Fruit fly (Drosophila melanogaster) whole organism, embryonic: ENCODE data around the gene CG46440.
A peak's percentile ranks its signal among the peaks of the same experiment; 100 is the strongest.

Experiments
- ATbp ChIP-seq: fragments of 200-800 bp; sonication (Bioruptor generic); optimal IDR thresholded peaks from 2 replicates; lab custom pipeline; 2017; ENCODE audit warnings: missing biosample characterization, mild to moderate bottlenecking, missing genetic modification characterization, missing genetic modification reagents
- Blimp-1 ChIP-seq: fragments of 200-800 bp; sonication (Bioruptor generic); optimal IDR thresholded peaks from 3 replicates; lab custom pipeline; 2018; ENCODE audit warnings: missing biosample characterization, missing genetic modification characterization, mild to moderate bottlenecking, moderate library complexity, missing genetic modification reagents
- CG11398 ChIP-seq: fragments of 200-800 bp; sonication (Bioruptor generic); optimal IDR thresholded peaks from 2 replicates; lab custom pipeline; 2016; ENCODE audit warnings: missing biosample characterization, missing genetic modification characterization
- CG12769 ChIP-seq: fragments of 200-800 bp; sonication (Bioruptor generic); optimal IDR thresholded peaks from 2 replicates; lab custom pipeline; 2019; ENCODE audit warnings: missing biosample characterization, mild to moderate bottlenecking, missing genetic modification characterization, moderate library complexity
- CG13424 ChIP-seq: fragments of 200-800 bp; sonication (Bioruptor generic); optimal IDR thresholded peaks from 2 replicates; lab custom pipeline; 2019; ENCODE audit warnings: missing biosample characterization, mild to moderate bottlenecking, missing genetic modification characterization, moderate library complexity
- CG15479 ChIP-seq: fragments of 200-800 bp; sonication (Bioruptor generic); optimal IDR thresholded peaks from 3 replicates; lab custom pipeline; 2019; ENCODE audit warnings: missing biosample characterization, mild to moderate bottlenecking, missing genetic modification characterization, moderate library complexity
- CG1647 ChIP-seq: fragments of 200-800 bp; sonication (Bioruptor generic); optimal IDR thresholded peaks from 3 replicates; lab custom pipeline; 2016; ENCODE audit warnings: missing biosample characterization, missing genetic modification characterization
- CG16779 ChIP-seq: fragments of 200-800 bp; sonication (Bioruptor generic); IDR thresholded peaks from 2 replicates; pipeline ENCODE4 v1.3.6; 2022; ENCODE audit warnings: missing biosample characterization, missing genetic modification characterization
- CG17385 ChIP-seq: fragments of 200-800 bp; sonication (Bioruptor generic); optimal IDR thresholded peaks from 3 replicates; lab custom pipeline; 2018; ENCODE audit warnings: missing biosample characterization, mild to moderate bottlenecking, missing genetic modification characterization
- CG18011 ChIP-seq: fragments of 200-800 bp; sonication (Bioruptor generic); optimal IDR thresholded peaks from 2 replicates; lab custom pipeline; 2017; ENCODE audit warnings: missing biosample characterization, missing genetic modification characterization, mild to moderate bottlenecking, moderate library complexity, missing genotype
- CG2116 ChIP-seq: fragments of 200-800 bp; sonication (Bioruptor generic); optimal IDR thresholded peaks from 3 replicates; lab custom pipeline; 2018; ENCODE audit warnings: missing biosample characterization, mild to moderate bottlenecking, missing genetic modification characterization
- CG30020 ChIP-seq: fragments of 200-800 bp; optimal IDR thresholded peaks from 2 replicates; lab custom pipeline; 2019; ENCODE audit warnings: missing biosample characterization, mild to moderate bottlenecking, missing genetic modification characterization, moderate library complexity
- CG31441 ChIP-seq: fragments of 200-800 bp; sonication (Bioruptor generic); IDR thresholded peaks from 2 replicates; pipeline ENCODE4 v1.3.6; 2022; ENCODE audit warnings: missing biosample characterization, missing genetic modification characterization
- CG3995 ChIP-seq: fragments of 200-800 bp; sonication (Bioruptor generic); optimal IDR thresholded peaks from 3 replicates; lab custom pipeline; 2016; ENCODE audit warnings: missing biosample characterization, missing genetic modification characterization
- CG4328 ChIP-seq: fragments of 200-800 bp; sonication (Bioruptor generic); optimal IDR thresholded peaks from 3 replicates; lab custom pipeline; 2017; ENCODE audit warnings: missing biosample characterization, missing genetic modification reagents, missing genetic modification characterization
- CG4707 ChIP-seq: fragments of 200-800 bp; sonication (Bioruptor generic); optimal IDR thresholded peaks from 2 replicates; lab custom pipeline; 2018; ENCODE audit warnings: missing biosample characterization, mild to moderate bottlenecking, missing genetic modification characterization, moderate library complexity
- CG6765 ChIP-seq: fragments of 200-800 bp; sonication (Bioruptor generic); optimal IDR thresholded peaks from 3 replicates; lab custom pipeline; 2017; ENCODE audit warnings: missing biosample characterization, mild to moderate bottlenecking, missing genetic modification characterization
- CG7786 ChIP-seq: fragments of 200-800 bp; sonication (Bioruptor generic); optimal IDR thresholded peaks from 2 replicates; lab custom pipeline; 2016; ENCODE audit warnings: missing biosample characterization, missing genetic modification characterization
- CG8944 ChIP-seq: fragments of 200-800 bp; sonication (Bioruptor generic); optimal IDR thresholded peaks from 3 replicates; lab custom pipeline; 2016; ENCODE audit warnings: missing biosample characterization, missing genetic modification characterization
- CG9609 ChIP-seq: fragments of 200-800 bp; sonication (Bioruptor generic); optimal IDR thresholded peaks from 3 replicates; lab custom pipeline; 2016; ENCODE audit warnings: missing biosample characterization, missing genetic modification characterization
- CG9797 ChIP-seq: fragments of 200-800 bp; sonication (Bioruptor generic); optimal IDR thresholded peaks from 3 replicates; lab custom pipeline; 2018; ENCODE audit warnings: missing biosample characterization, mild to moderate bottlenecking, missing genetic modification characterization
- Dad ChIP-seq: fragments of 200-800 bp; sonication (Bioruptor generic); optimal IDR thresholded peaks from 3 replicates; lab custom pipeline; 2016; ENCODE audit warnings: missing biosample characterization, missing genetic modification characterization
- Dbx ChIP-seq: fragments of 200-800 bp; sonication (Bioruptor generic); IDR thresholded peaks from 3 replicates; pipeline ENCODE4 v1.3.6; 2022; ENCODE audit warnings: missing biosample characterization, missing genetic modification characterization
- Deaf1 ChIP-seq: fragments of 200-800 bp; optimal IDR thresholded peaks from 3 replicates; lab custom pipeline; 2019; ENCODE audit warnings: missing biosample characterization, mild to moderate bottlenecking, missing genetic modification characterization, moderate library complexity
- Dek ChIP-seq: fragments of 200-800 bp; sonication (Bioruptor generic); optimal IDR thresholded peaks from 3 replicates; lab custom pipeline; 2019; ENCODE audit warnings: missing biosample characterization, mild to moderate bottlenecking, missing genetic modification characterization, moderate library complexity
- Dip3 ChIP-seq: fragments of 200-800 bp; sonication (Bioruptor generic); optimal IDR thresholded peaks from 3 replicates; lab custom pipeline; 2016; ENCODE audit warnings: missing biosample characterization, missing genetic modification characterization
- E2f2 ChIP-seq: fragments of 200-800 bp; sonication (Bioruptor generic); IDR thresholded peaks from 2 replicates; pipeline ENCODE4 v1.3.6; 2022; ENCODE audit warnings: missing biosample characterization, missing genetic modification characterization
- H2.0 ChIP-seq: fragments of 200-800 bp; sonication (Bioruptor generic); IDR thresholded peaks from 2 replicates; pipeline ENCODE4 v1.3.6; 2022; ENCODE audit warnings: missing biosample characterization, missing genetic modification characterization
- Hr39 ChIP-seq: fragments of >200 bp; optimal IDR thresholded peaks from 2 replicates; lab custom pipeline; 2017
- MBD-R2 ChIP-seq: fragments of 200-800 bp; sonication (Bioruptor generic); IDR thresholded peaks from 2 replicates; pipeline ENCODE4 v1.3.6; 2022; ENCODE audit warnings: missing biosample characterization, missing genetic modification characterization
- Med ChIP-seq: fragments of 200-800 bp; sonication (Bioruptor generic); peaks from one replicate; lab custom pipeline; 2016; ENCODE audit warnings: missing biosample characterization, missing genetic modification characterization, mild to moderate bottlenecking, inconsistent platforms, moderate library complexity
- NfI ChIP-seq: fragments of 200-800 bp; sonication (Bioruptor generic); optimal IDR thresholded peaks from 3 replicates; lab custom pipeline; 2018; ENCODE audit warnings: missing biosample characterization, mild to moderate bottlenecking, missing genetic modification characterization, moderate library complexity
- Side ChIP-seq: fragments of 200-800 bp; sonication (Bioruptor generic); optimal IDR thresholded peaks from 2 replicates; lab custom pipeline; 2016; ENCODE audit warnings: missing biosample characterization, missing genetic modification characterization
- Xbp1 ChIP-seq: fragments of 200-800 bp; sonication (Bioruptor generic); optimal IDR thresholded peaks from 3 replicates; lab custom pipeline; 2016; ENCODE audit warnings: missing biosample characterization, mild to moderate bottlenecking, missing genetic modification characterization
- abd-A ChIP-seq: fragments of 200-800 bp; sonication (Bioruptor generic); optimal IDR thresholded peaks from 3 replicates; lab custom pipeline; 2019; ENCODE audit warnings: missing biosample characterization, mild to moderate bottlenecking, missing genetic modification characterization, moderate library complexity
- amos ChIP-seq: fragments of 200-800 bp; sonication (Bioruptor generic); IDR thresholded peaks from 2 replicates; pipeline ENCODE4 v1.3.6; 2022; ENCODE audit warnings: missing biosample characterization, missing genetic modification characterization; ENCODE audit not compliant: partially characterized antibody
- cg ChIP-seq: fragments of 200-800 bp; sonication (Bioruptor generic); optimal IDR thresholded peaks from 3 replicates; lab custom pipeline; 2019; ENCODE audit warnings: missing biosample characterization, mild to moderate bottlenecking, missing genetic modification characterization, moderate library complexity
- croc ChIP-seq: fragments of 200-800 bp; sonication (Bioruptor generic); conservative IDR thresholded peaks from 3 replicates; pipeline ENCODE4 v1.3.6; 2022; ENCODE audit warnings: missing biosample characterization, missing genetic modification characterization
- crol ChIP-seq: fragments of 200-800 bp; sonication (Bioruptor generic); IDR thresholded peaks from 2 replicates; pipeline ENCODE4 v1.3.6; 2022; ENCODE audit warnings: missing biosample characterization, missing genetic modification characterization
- ewg ChIP-seq: fragments of 200-800 bp; sonication (Bioruptor generic); optimal IDR thresholded peaks from 3 replicates; lab custom pipeline; 2017; ENCODE audit warnings: mild to moderate bottlenecking, missing biosample characterization, missing genetic modification reagents, missing genetic modification characterization
- gsb ChIP-seq: fragments of 200-800 bp; sonication (Bioruptor generic); IDR thresholded peaks from 2 replicates; pipeline ENCODE4 v1.3.6; 2022; ENCODE audit warnings: missing biosample characterization, missing genetic modification characterization
- mld ChIP-seq: fragments of 200-800 bp; sonication (Bioruptor generic); IDR thresholded peaks from 3 replicates; pipeline ENCODE4 v1.3.6; 2022; ENCODE audit warnings: missing biosample characterization, missing genetic modification characterization; ENCODE audit not compliant: partially characterized antibody
- nau ChIP-seq: fragments of 200-800 bp; sonication (Bioruptor generic); optimal IDR thresholded peaks from 3 replicates; lab custom pipeline; 2017; ENCODE audit warnings: missing biosample characterization, mild to moderate bottlenecking, missing genetic modification characterization, missing genetic modification reagents
- nom ChIP-seq: fragments of 200-800 bp; sonication (Bioruptor generic); optimal IDR thresholded peaks from 2 replicates; lab custom pipeline; 2017; ENCODE audit warnings: missing biosample characterization, missing genetic modification characterization, mild to moderate bottlenecking, moderate library complexity, missing genetic modification reagents
- org-1 ChIP-seq: fragments of 200-800 bp; sonication (Bioruptor generic); optimal IDR thresholded peaks from 2 replicates; lab custom pipeline; 2017; ENCODE audit warnings: missing biosample characterization, missing genetic modification characterization
- row ChIP-seq: fragments of 200-800 bp; sonication (Bioruptor generic); IDR thresholded peaks from 3 replicates; pipeline ENCODE4 v1.3.6; 2022; ENCODE audit warnings: missing biosample characterization, missing genetic modification characterization
- run ChIP-seq: fragments of 200-800 bp; sonication (Bioruptor generic); optimal IDR thresholded peaks from 3 replicates; lab custom pipeline; 2018; ENCODE audit warnings: missing biosample characterization, mild to moderate bottlenecking, missing genetic modification characterization
- sd ChIP-seq: fragments of 200-800 bp; sonication (Bioruptor generic); optimal IDR thresholded peaks from 3 replicates; lab custom pipeline; 2018; ENCODE audit warnings: missing biosample characterization, mild to moderate bottlenecking, missing genetic modification characterization, moderate library complexity
- stc ChIP-seq: fragments of 200-800 bp; sonication (Bioruptor generic); IDR thresholded peaks from 2 replicates; pipeline ENCODE4 v1.3.6; 2022; ENCODE audit warnings: missing biosample characterization, missing genetic modification characterization
- tap ChIP-seq: fragments of 200-800 bp; optimal IDR thresholded peaks from 3 replicates; lab custom pipeline; 2019; ENCODE audit warnings: missing biosample characterization, mild to moderate bottlenecking, missing genetic modification characterization, moderate library complexity
- tll ChIP-seq, 2 experiments: fragments of 200-800 bp in 1 of 2; fragments of >200 bp in 1 of 2; sonication (Bioruptor generic) in 1 of 2; optimal IDR thresholded peaks; 2 replicates each; lab custom pipeline; 2017 to 2019; ENCODE audit warnings: missing biosample characterization in 2 of 2, missing genetic modification characterization in 2 of 2, mild to moderate bottlenecking in 1 of 2, moderate library complexity in 1 of 2
- zf30C ChIP-seq: fragments of 200-800 bp; sonication (Bioruptor generic); optimal IDR thresholded peaks from 3 replicates; lab custom pipeline; 2018; ENCODE audit warnings: missing biosample characterization, mild to moderate bottlenecking, missing genetic modification characterization

Gene CG46440

DNA sequence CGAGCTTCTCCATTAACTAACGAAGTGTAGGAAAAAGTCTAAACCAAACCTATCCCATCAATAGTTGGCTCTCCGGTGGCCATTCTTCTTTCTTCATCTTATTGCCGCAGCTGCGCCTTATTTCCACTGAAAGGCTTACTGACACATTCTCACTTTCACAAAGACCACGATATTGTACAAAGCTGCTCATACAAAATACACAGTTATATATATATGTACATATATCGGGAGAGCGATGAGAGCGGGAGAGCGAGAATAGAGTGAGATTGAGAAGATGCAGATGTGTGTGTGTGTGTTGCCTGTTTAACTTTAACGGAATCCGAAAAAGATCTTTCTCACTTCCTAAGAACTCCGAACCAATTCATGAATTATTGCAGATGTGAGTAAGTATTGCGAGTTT is 44.4 kb downstream of the CG46440 start (continued):
- TF ChIP-seq CG16779 (GFP tag; lab: Robert Waterston, UW), result no peak
- TF ChIP-seq CG30020 (tag; lab: Kevin White, UChicago), result no peak
- no peak for TF ChIP-seq Side (GFP tag; lab: Kevin White, UChicago)
- TF ChIP-seq cg (GFP tag; lab: Kevin White, UChicago), result peak; percentile 93
- no peak for TF ChIP-seq CG31441 (GFP tag; lab: Robert Waterston, UW)
- TF ChIP-seq mld (GFP tag; lab: Robert Waterston, UW), result no peak
- TF ChIP-seq CG11398, result no peak
- no peak for TF ChIP-seq row (GFP tag; lab: Robert Waterston, UW)
- no peak for TF ChIP-seq CG17385 (GFP tag; lab: Kevin White, UChicago)
- TF ChIP-seq tll (GFP tag; optimal IDR thresholded peaks at IDR 0.05; lab: Kevin White, UChicago), result no peak
- TF ChIP-seq nau (GFP tag; lab: Kevin White, UChicago), result no peak
- TF ChIP-seq Hr39 (lab: Kevin White, UChicago), result no peak
- no peak for TF ChIP-seq CG18011
- TF ChIP-seq CG4328 (GFP tag; lab: Kevin White, UChicago), result no peak
- no peak for TF ChIP-seq MBD-R2 (GFP tag; lab: Robert Waterston, UW)
- TF ChIP-seq sd (tag; lab: Kevin White, UChicago), result peak; percentile 66
- TF ChIP-seq croc (GFP tag; lab: Robert Waterston, UW), result no peak
- TF ChIP-seq Dad, result no peak
- no peak for TF ChIP-seq CG9797 (GFP tag; lab: Kevin White, UChicago)
- TF ChIP-seq crol, result no peak
- no peak for TF ChIP-seq E2f2 (GFP tag; lab: Robert Waterston, UW)
- TF ChIP-seq CG15479 (GFP tag; lab: Kevin White, UChicago), result no peak
- no peak for TF ChIP-seq run (tag; lab: Kevin White, UChicago)
- peak; percentile 50 for TF ChIP-seq CG12769 (tag; lab: Kevin White, UChicago)
- TF ChIP-seq zf30C (GFP tag; lab: Kevin White, UChicago), result no peak
- no peak for TF ChIP-seq CG6765
- no peak for TF ChIP-seq CG2116 (GFP tag; lab: Kevin White, UChicago)
- no peak for TF ChIP-seq CG13424 (tag; lab: Kevin White, UChicago)
- no peak for TF ChIP-seq CG1647 (GFP tag; lab: Kevin White, UChicago)
- TF ChIP-seq CG3995 (GFP tag; lab: Kevin White, UChicago), result no peak
- no peak for TF ChIP-seq H2.0 (GFP tag; lab: Robert Waterston, UW)
- peak; percentile 33 for TF ChIP-seq Blimp-1 (GFP tag; lab: Kevin White, UChicago)
- TF ChIP-seq CG7786, result no peak
- TF ChIP-seq amos (GFP tag; lab: Robert Waterston, UW), result no peak
- no peak for TF ChIP-seq Dbx
- no peak for TF ChIP-seq CG8944 (GFP tag; lab: Kevin White, UChicago)
- peak; percentile 20 for TF ChIP-seq abd-A (tag; lab: Kevin White, UChicago)
- TF ChIP-seq CG4707 (GFP tag; lab: Kevin White, UChicago), result no peak
- peak; percentile 20 for TF ChIP-seq nom (GFP tag; lab: Kevin White, UChicago)
- TF ChIP-seq CG9609 (GFP tag; lab: Kevin White, UChicago), result no peak
- TF ChIP-seq tap (tag; lab: Kevin White, UChicago), result no peak
- TF ChIP-seq Dip3 (GFP tag; lab: Kevin White, UChicago), result no peak
- peak; percentile 9 for TF ChIP-seq Deaf1
- no peak for TF ChIP-seq Dek (tag; lab: Kevin White, UChicago)
- TF ChIP-seq NfI, result no peak
- no peak for TF ChIP-seq Xbp1 (GFP tag; lab: Kevin White, UChicago)
- no peak for TF ChIP-seq ewg (GFP tag; lab: Kevin White, UChicago)
- no peak for TF ChIP-seq org-1
- TF ChIP-seq Med, result peak; percentile 48
- no peak for TF ChIP-seq stc (GFP tag; lab: Robert Waterston, UW)
- no peak for TF ChIP-seq gsb (GFP tag; lab: Robert Waterston, UW)
- no peak for TF ChIP-seq ATbp
